Worm (Caenorhabditis elegans) whole organism, L4 larva: ENCODE data around the gene txt-1.

Experiments
- attf-4 ChIP-seq: sonication (generic microtip); optimal IDR thresholded peaks from 3 replicates; lab custom pipeline; 2017; ENCODE audit warnings: missing biosample characterization, missing genetic modification characterization
- ceh-20 ChIP-seq: fragments of 200-800 bp; sonication (Bioruptor generic); IDR thresholded peaks from 2 replicates; pipeline ENCODE4 v1.3.6; 2022; ENCODE audit warnings: missing genetic modification reagents, missing genetic modification characterization, missing compliant biosample characterization
- ceh-44 ChIP-seq: fragments of 200-800 bp; sonication (Bioruptor generic); IDR thresholded peaks from 2 replicates; pipeline ENCODE4 v1.3.6; 2022; ENCODE audit warnings: missing genetic modification reagents, missing genetic modification characterization, missing compliant biosample characterization
- ces-1 ChIP-seq: fragments of 150-350 bp; sonication (generic microtip); optimal IDR thresholded peaks from 4 replicates; lab custom pipeline; 2014; ENCODE audit warnings: missing biosample characterization, missing genetic modification reagents, missing genetic modification characterization
- egl-27 ChIP-seq: sonication (generic microtip); optimal IDR thresholded peaks from 3 replicates; lab custom pipeline; 2017; ENCODE audit warnings: missing biosample characterization, missing genetic modification reagents, missing genetic modification characterization
- hlh-11 ChIP-seq: fragments of 200-800 bp; sonication (Bioruptor generic); optimal IDR thresholded peaks from 2 replicates; lab custom pipeline; 2018; ENCODE audit warnings: mild to moderate bottlenecking, missing genetic modification characterization, missing compliant biosample characterization
- jun-1 ChIP-seq: fragments of 150-350 bp; optimal IDR thresholded peaks from 2 replicates; lab custom pipeline; 2014; ENCODE audit warnings: missing biosample characterization, missing genetic modification reagents, missing genetic modification characterization
- lin-38 ChIP-seq: fragments of 200-800 bp; sonication (Bioruptor generic); IDR thresholded peaks from 2 replicates; pipeline ENCODE4 v1.3.6; 2022; ENCODE audit warnings: missing genetic modification reagents, missing genetic modification characterization, missing compliant biosample characterization
- lir-3 ChIP-seq: sonication (generic microtip); optimal IDR thresholded peaks from 2 replicates; lab custom pipeline; 2016; ENCODE audit warnings: mild to moderate bottlenecking, missing genetic modification characterization, missing compliant biosample characterization
- mdl-1 ChIP-seq, 2 experiments: fragments of 150-350 bp in 1 of 2; sonication (generic microtip) in 1 of 2; optimal IDR thresholded peaks; 2 replicates each; lab custom pipeline; 2014 to 2017; ENCODE audit warnings: missing biosample characterization in 2 of 2, missing genetic modification characterization in 2 of 2
- tra-1 ChIP-seq: fragments of 200-800 bp; sonication (Bioruptor generic); IDR thresholded peaks from 2 replicates; pipeline ENCODE4 v1.3.6; 2022; ENCODE audit warnings: missing genetic modification reagents, missing genetic modification characterization, missing compliant biosample characterization
- ztf-11 ChIP-seq: fragments of 150-350 bp; optimal IDR thresholded peaks from 2 replicates; lab custom pipeline; 2014; ENCODE audit warnings: missing biosample characterization, missing genetic modification characterization

- TF ChIP-seq ceh-20: no peak
- no peak for TF ChIP-seq ceh-44 (GFP tag; lab: Robert Waterston, UW)
- no peak for TF ChIP-seq mdl-1 (tag; optimal IDR thresholded peaks at IDR 0.05; lab: Kevin White, UChicago)
- no peak for TF ChIP-seq jun-1 (tag; lab: Kevin White, UChicago)
- no peak for TF ChIP-seq lir-3
- no peak for TF ChIP-seq egl-27 (tag; lab: Kevin White, UChicago)
- TF ChIP-seq hlh-11: no peak
- no peak for TF ChIP-seq ztf-11
- no peak for TF ChIP-seq lin-38 (GFP tag; lab: Robert Waterston, UW)
- TF ChIP-seq tra-1 (GFP tag; lab: Robert Waterston, UW): no peak
- no peak for TF ChIP-seq attf-4
- no peak for TF ChIP-seq ces-1
Observed at ce11 chrII:151495-151894, 45.5 kb downstream of the txt-1 start.
